ENCODE assay signal across 4 fruit fly cellular contexts in genomic region chrX:7967052-7967847, dm6.
TF ChIP-seq lines count a peak whose summit lies in the region.

No protein-coding gene starts in this region.

- TF ChIP-seq CTCF in whole organism, embryonic (GFP tag; optimal IDR thresholded peaks at IDR 0.05; lab: Kevin White, UChicago): no peak

TF ChIP-seq in whole organism, adult, 20 proteins besides CTCF, POLR2A, EP300 and RAD21:
- no peak for TF ChIP-seq CG7101 (tag; optimal IDR thresholded peaks at IDR 0.05; lab: Kevin White, UChicago)
- TF ChIP-seq cnc (optimal IDR thresholded peaks at IDR 0.05; lab: Kevin White, UChicago): no peak
- no peak for TF ChIP-seq Crg-1 (GFP tag; optimal IDR thresholded peaks at IDR 0.05; lab: Kevin White, UChicago)
- TF ChIP-seq pad (GFP tag; optimal IDR thresholded peaks at IDR 0.05; lab: Kevin White, UChicago): peak; percentile 94

TF ChIP-seq in whole organism, embryonic, 481 proteins besides CTCF, POLR2A, EP300 and RAD21 (continues in another document):
- TF ChIP-seq CG31224 (GFP tag; IDR thresholded peaks at IDR 0.05; lab: Robert Waterston, UW) (no peak), seq (GFP tag; IDR thresholded peaks at IDR 0.05; lab: Robert Waterston, UW) (peak; percentile 31; the same call in 1 of the 2 replicates), sqz (GFP tag; optimal IDR thresholded peaks at IDR 0.05; lab: Kevin White, UChicago) (peak; percentile 49), CG1832 (GFP tag; optimal IDR thresholded peaks at IDR 0.05; lab: Kevin White, UChicago) (peak; percentile 73), CG2712 (tag; optimal IDR thresholded peaks at IDR 0.05; lab: Kevin White, UChicago) (no peak), HHEX (GFP tag; optimal IDR thresholded peaks at IDR 0.05; lab: Kevin White, UChicago) (peak; percentile 21), Rfx (GFP tag; IDR thresholded peaks at IDR 0.05; lab: Robert Waterston, UW) (peak; percentile 22; the same call in 1 of the 2 replicates), CG6791 (GFP tag; IDR thresholded peaks at IDR 0.05; lab: Robert Waterston, UW; ENCODE audit: partially characterized antibody) (0 out of 3 replicates have a peak, but pooled peaks have one; percentile 16), CG8478 (optimal IDR thresholded peaks at IDR 0.05; lab: Kevin White, UChicago) (peak; percentile 35), Dbx (GFP tag; IDR thresholded peaks at IDR 0.05; lab: Robert Waterston, UW) (0 out of 3 replicates have a peak, but pooled peaks have one; percentile 8), CG9727 (GFP tag; optimal IDR thresholded peaks at IDR 0.05; lab: Kevin White, UChicago) (no peak), Bgb (GFP tag; IDR thresholded peaks at IDR 0.05; lab: Robert Waterston, UW; ENCODE audit: partially characterized antibody) (peak; percentile 10; the same call in 1 of the 2 replicates), CG4360 (GFP tag; IDR thresholded peaks at IDR 0.05; lab: Robert Waterston, UW) (peak; percentile 83), pita (GFP tag; optimal IDR thresholded peaks at IDR 0.05; lab: Kevin White, UChicago) (peak; percentile 34), CG12769 (tag; optimal IDR thresholded peaks at IDR 0.05; lab: Kevin White, UChicago) (peak; percentile 17), Xrp1 (GFP tag; IDR thresholded peaks at IDR 0.05; lab: Robert Waterston, UW) (0 out of 2 replicates have a peak, but pooled peaks have one; percentile 24), insv (GFP tag; optimal IDR thresholded peaks at IDR 0.05; lab: Kevin White, UChicago) (peak in 1 of 2 experiments; percentile 52), D (optimal IDR thresholded peaks at IDR 0.05; lab: Kevin White, UChicago) (no peak), D (GFP tag; optimal IDR thresholded peaks at IDR 0.05; lab: Kevin White, UChicago) (peak; percentile 5), NFAT (GFP tag; IDR thresholded peaks at IDR 0.05; lab: Robert Waterston, UW) (peak; percentile 52), mirr (GFP tag; optimal IDR thresholded peaks at IDR 0.05; lab: Kevin White, UChicago) (peak; percentile 7), lab (GFP tag; optimal IDR thresholded peaks at IDR 0.05; lab: Kevin White, UChicago) (peak; percentile 10), gcm (GFP tag; optimal IDR thresholded peaks at IDR 0.05; lab: Kevin White, UChicago) (no peak), CrebB (tag; optimal IDR thresholded peaks at IDR 0.05; lab: Kevin White, UChicago) (peak; percentile 2), CG32532 (GFP tag; IDR thresholded peaks at IDR 0.05; lab: Robert Waterston, UW) (peak; percentile 28; the same call in 1 of the 2 replicates), ttk (GFP tag; IDR thresholded peaks at IDR 0.05; lab: Robert Waterston, UW) (0 out of 2 replicates have a peak, but pooled peaks have one; percentile 27), crol (GFP tag; IDR thresholded peaks at IDR 0.05; lab: Robert Waterston, UW) (peak; percentile 93)

TF ChIP-seq in whole organism, prepupa, 60 proteins besides CTCF, POLR2A, EP300 and RAD21 (continues in another document):
- TF ChIP-seq CG9139 (GFP tag; optimal IDR thresholded peaks at IDR 0.05; lab: Kevin White, UChicago) (no peak), Hr4 (GFP tag; optimal IDR thresholded peaks at IDR 0.05; lab: Kevin White, UChicago) (no peak), Sox15 (GFP tag; optimal IDR thresholded peaks at IDR 0.05; lab: Kevin White, UChicago) (no peak), vri (GFP tag; optimal IDR thresholded peaks at IDR 0.05; lab: Kevin White, UChicago) (no peak), Hr39 (GFP tag; optimal IDR thresholded peaks at IDR 0.05; lab: Kevin White, UChicago) (no peak), topi (GFP tag; optimal IDR thresholded peaks at IDR 0.05; lab: Kevin White, UChicago) (no peak), CG15336 (GFP tag; IDR thresholded peaks at IDR 0.05; lab: Robert Waterston, UW) (no peak), Eip78C (GFP tag; lab: Kevin White, UChicago) (peak; percentile 49), lz (GFP tag; optimal IDR thresholded peaks at IDR 0.05; lab: Kevin White, UChicago) (no peak), CG34406 (GFP tag; optimal IDR thresholded peaks at IDR 0.05; lab: Kevin White, UChicago) (no peak), Lpt (GFP tag; optimal IDR thresholded peaks at IDR 0.05; lab: Kevin White, UChicago) (no peak), salr (GFP tag; optimal IDR thresholded peaks at IDR 0.05; lab: Kevin White, UChicago) (no peak), fkh (GFP tag; optimal IDR thresholded peaks at IDR 0.05; lab: Kevin White, UChicago) (peak; percentile 83), CG31627 (GFP tag; optimal IDR thresholded peaks at IDR 0.05; lab: Kevin White, UChicago) (no peak), CG10631 (GFP tag; optimal IDR thresholded peaks at IDR 0.05; lab: Kevin White, UChicago) (no peak), fd85E (GFP tag; optimal IDR thresholded peaks at IDR 0.05; lab: Kevin White, UChicago) (no peak), CG8319 (GFP tag; optimal IDR thresholded peaks at IDR 0.05; lab: Kevin White, UChicago) (no peak), Eip75B (GFP tag; optimal IDR thresholded peaks at IDR 0.05; lab: Kevin White, UChicago) (no peak), ss (GFP tag; optimal IDR thresholded peaks at IDR 0.05; lab: Kevin White, UChicago) (no peak), achi (GFP tag; optimal IDR thresholded peaks at IDR 0.05; lab: Kevin White, UChicago) (no peak), dac (GFP tag; optimal IDR thresholded peaks at IDR 0.05; lab: Kevin White, UChicago) (no peak), dsx (GFP tag; optimal IDR thresholded peaks at IDR 0.05; lab: Kevin White, UChicago; ENCODE audit: poor library complexity, severe bottlenecking) (no peak), CG6854 (GFP tag; optimal IDR thresholded peaks at IDR 0.05; lab: Kevin White, UChicago) (no peak), CG11902 (GFP tag; optimal IDR thresholded peaks at IDR 0.05; lab: Kevin White, UChicago) (no peak), svp (GFP tag; lab: Kevin White, UChicago) (peak; percentile 36), fd59A (GFP tag; optimal IDR thresholded peaks at IDR 0.05; lab: Kevin White, UChicago) (no peak), Ets96B (tag; optimal IDR thresholded peaks at IDR 0.05; lab: Kevin White, UChicago) (no peak), cyc (GFP tag; optimal IDR thresholded peaks at IDR 0.05; lab: Kevin White, UChicago) (no peak), Sox102F (GFP tag; optimal IDR thresholded peaks at IDR 0.05; lab: Kevin White, UChicago) (no peak), CG10669 (GFP tag; optimal IDR thresholded peaks at IDR 0.05; lab: Kevin White, UChicago) (no peak), Eip93F (GFP tag; optimal IDR thresholded peaks at IDR 0.05; lab: Kevin White, UChicago) (no peak), CG1621 (tag; optimal IDR thresholded peaks at IDR 0.05; lab: Kevin White, UChicago) (no peak), CG6792 (GFP tag; optimal IDR thresholded peaks at IDR 0.05; lab: Kevin White, UChicago) (no peak)

TF ChIP-seq in whole organism, pupa, 21 proteins besides CTCF, POLR2A, EP300 and RAD21:
- no peak for TF ChIP-seq CG15710 (tag; optimal IDR thresholded peaks at IDR 0.05; lab: Kevin White, UChicago)
- 0 out of 3 replicates have a peak, but pooled peaks have one; percentile 13 for TF ChIP-seq CG4496 (GFP tag; IDR thresholded peaks at IDR 0.05; lab: Robert Waterston, UW)
- no peak for TF ChIP-seq CG17806 (tag; optimal IDR thresholded peaks at IDR 0.05; lab: Kevin White, UChicago)
- no peak for TF ChIP-seq CG8301 (tag; optimal IDR thresholded peaks at IDR 0.05; lab: Kevin White, UChicago)
- TF ChIP-seq CG34367 (tag; optimal IDR thresholded peaks at IDR 0.05; lab: Kevin White, UChicago): no peak
- peak; percentile 11 for TF ChIP-seq CG13204 (GFP tag; optimal IDR thresholded peaks at IDR 0.05; lab: Kevin White, UChicago)
- peak; percentile 26 for TF ChIP-seq D1 (tag; optimal IDR thresholded peaks at IDR 0.05; lab: Kevin White, UChicago)
- 0 out of 2 replicates have a peak, but pooled peaks have one; percentile 30 for TF ChIP-seq CG32121 (GFP tag; IDR thresholded peaks at IDR 0.05; lab: Robert Waterston, UW)
